Worm (Caenorhabditis elegans): ENCODE measurements around the gene sym-4.

ce11 chrX:14145634-14146033, 23.8 kb downstream of the sym-4 start:
- no peak for TF ChIP-seq nhr-237 (tag; optimal IDR thresholded peaks at IDR 0.05)
- no peak for TF ChIP-seq unc-39 (tag; optimal IDR thresholded peaks at IDR 0.05)
- TF ChIP-seq mab-5 (tag; optimal IDR thresholded peaks at IDR 0.05) = no peak
- no peak for TF ChIP-seq sptf-1 (tag; optimal IDR thresholded peaks at IDR 0.05)
- no peak for TF ChIP-seq unc-62 (GFP tag; optimal IDR thresholded peaks at IDR 0.05)
- no peak for TF ChIP-seq pha-4 (tag; optimal IDR thresholded peaks at IDR 0.05)
- TF ChIP-seq bed-3 (GFP tag; optimal IDR thresholded peaks at IDR 0.05) = no peak
- no peak for TF ChIP-seq lsy-2 (tag; optimal IDR thresholded peaks at IDR 0.05)
- no peak for TF ChIP-seq lin-13 (tag; optimal IDR thresholded peaks at IDR 0.05)
- TF ChIP-seq ces-1 (GFP tag; optimal IDR thresholded peaks at IDR 0.05) = no peak

Measured in whole organism, mixed stage, embryonic.